Worm (Caenorhabditis elegans) whole organism, L2 larva: ENCODE data around the gene sra-27.

ENCODE experiments used
- C34F6.9 ChIP-seq: fragments of 150-350 bp; optimal IDR thresholded peaks from 2 replicates; lab custom pipeline; 2014; ENCODE audit warnings: missing biosample characterization, missing genetic modification characterization
- F13H6.1 ChIP-seq: sonication (generic microtip); optimal IDR thresholded peaks from 2 replicates; lab custom pipeline; 2016; ENCODE audit warnings: missing genetic modification characterization, missing compliant biosample characterization
- R02D3.7 ChIP-seq: fragments of 150-350 bp; optimal IDR thresholded peaks from 2 replicates; lab custom pipeline; 2014; ENCODE audit warnings: missing biosample characterization, missing genetic modification characterization
- Y55F3AM.14 ChIP-seq: fragments of 200-800 bp; sonication (Bioruptor generic); optimal IDR thresholded peaks from 2 replicates; lab custom pipeline; 2018; ENCODE audit warnings: mild to moderate bottlenecking, missing genetic modification characterization, missing compliant biosample characterization
- ZK546.5 ChIP-seq: sonication (generic microtip); optimal IDR thresholded peaks from 2 replicates; lab custom pipeline; 2017; ENCODE audit warnings: missing biosample characterization, missing genetic modification characterization
- alr-1 ChIP-seq: fragments of 150-350 bp; optimal IDR thresholded peaks from 2 replicates; lab custom pipeline; 2014; ENCODE audit warnings: missing biosample characterization, missing genetic modification characterization
- aly-2 ChIP-seq: fragments of 150-350 bp; optimal IDR thresholded peaks from 2 replicates; lab custom pipeline; 2014; ENCODE audit warnings: missing biosample characterization, missing genetic modification characterization
- ama-1 ChIP-seq: fragments of 150-350 bp; optimal IDR thresholded peaks from 2 replicates; lab custom pipeline; 2018; ENCODE audit warnings: inconsistent platforms
- blmp-1 ChIP-seq: sonication (generic microtip); optimal IDR thresholded peaks from 2 replicates; lab custom pipeline; 2017; ENCODE audit warnings: missing genetic modification characterization, mild to moderate bottlenecking, missing compliant biosample characterization, antibody characterized with exemption, moderate library complexity; ENCODE audit not compliant: insufficient read depth
- ceh-16 ChIP-seq: fragments of 150-350 bp; optimal IDR thresholded peaks from 2 replicates; lab custom pipeline; 2014; ENCODE audit warnings: missing biosample characterization, missing genetic modification characterization
- ceh-82 ChIP-seq: fragments of 150-350 bp; optimal IDR thresholded peaks from 2 replicates; lab custom pipeline; 2014; ENCODE audit warnings: missing biosample characterization, missing genetic modification characterization
- crh-2 ChIP-seq: sonication (generic microtip); optimal IDR thresholded peaks from 2 replicates; lab custom pipeline; 2017; ENCODE audit warnings: missing biosample characterization, missing genetic modification characterization
- dmd-4 ChIP-seq: sonication (generic microtip); optimal IDR thresholded peaks from 2 replicates; lab custom pipeline; 2017; ENCODE audit warnings: missing biosample characterization, missing genetic modification characterization
- egl-27 ChIP-seq: sonication (generic microtip); optimal IDR thresholded peaks from 3 replicates; lab custom pipeline; 2017; ENCODE audit warnings: missing biosample characterization, missing genetic modification reagents, missing genetic modification characterization
- elt-1 ChIP-seq: fragments of 150-350 bp; optimal IDR thresholded peaks from 2 replicates; lab custom pipeline; 2014; ENCODE audit warnings: missing biosample characterization, missing genetic modification characterization
- elt-3 ChIP-seq: sonication (generic microtip); optimal IDR thresholded peaks from 2 replicates; lab custom pipeline; 2017; ENCODE audit warnings: missing biosample characterization, missing genetic modification characterization
- fos-1 ChIP-seq: fragments of 150-350 bp; optimal IDR thresholded peaks from 2 replicates; lab custom pipeline; 2014; ENCODE audit warnings: missing biosample characterization, missing genetic modification characterization
- gmeb-1 ChIP-seq: fragments of 150-350 bp; optimal IDR thresholded peaks from 2 replicates; lab custom pipeline; 2014; ENCODE audit warnings: missing biosample characterization, missing genetic modification characterization
- lin-11 ChIP-seq: fragments of 150-350 bp; sonication (generic microtip); optimal IDR thresholded peaks from 2 replicates; lab custom pipeline; 2014; ENCODE audit warnings: missing biosample characterization, missing genetic modification characterization, inconsistent platforms, mixed read lengths
- lin-13 ChIP-seq: fragments of 150-350 bp; optimal IDR thresholded peaks from 2 replicates; lab custom pipeline; 2014; ENCODE audit warnings: missing biosample characterization, missing genetic modification reagents, missing genetic modification characterization
- lin-39 ChIP-seq: fragments of 150-350 bp; optimal IDR thresholded peaks from 2 replicates; lab custom pipeline; 2014; ENCODE audit warnings: missing biosample characterization, missing genetic modification reagents, missing genetic modification characterization
- lsy-2 ChIP-seq, 2 experiments: fragments of 150-350 bp in 1 of 2; sonication (generic microtip) in 1 of 2; optimal IDR thresholded peaks; 2 replicates each; lab custom pipeline; 2014 to 2017; ENCODE audit warnings: missing biosample characterization in 2 of 2, missing genetic modification characterization in 2 of 2
- mab-5 ChIP-seq: fragments of 150-350 bp; optimal IDR thresholded peaks from 2 replicates; lab custom pipeline; 2014; ENCODE audit warnings: missing biosample characterization, missing genetic modification characterization
- mbf-1 ChIP-seq: sonication (generic microtip); optimal IDR thresholded peaks from 2 replicates; lab custom pipeline; 2017; ENCODE audit warnings: missing biosample characterization, missing genetic modification characterization
- mdl-1 ChIP-seq, 2 experiments: fragments of 150-350 bp in 1 of 2; sonication (generic microtip) in 1 of 2; optimal IDR thresholded peaks; 2 replicates each; lab custom pipeline; 2017; ENCODE audit warnings: missing biosample characterization in 2 of 2, missing genetic modification characterization in 2 of 2
- nhr-10 ChIP-seq: sonication (generic microtip); optimal IDR thresholded peaks from 2 replicates; lab custom pipeline; 2017; ENCODE audit warnings: missing biosample characterization, missing genetic modification characterization
- nhr-11 ChIP-seq: fragments of 150-350 bp; optimal IDR thresholded peaks from 2 replicates; lab custom pipeline; 2014; ENCODE audit warnings: missing biosample characterization, missing genetic modification characterization
- nhr-12 ChIP-seq: fragments of 150-350 bp; optimal IDR thresholded peaks from 2 replicates; lab custom pipeline; 2014; ENCODE audit warnings: missing biosample characterization, missing genetic modification characterization
- nhr-129 ChIP-seq: fragments of 150-350 bp; optimal IDR thresholded peaks from 2 replicates; lab custom pipeline; 2014; ENCODE audit warnings: missing biosample characterization, missing genetic modification characterization
- nhr-21 ChIP-seq: fragments of 150-350 bp; optimal IDR thresholded peaks from 2 replicates; lab custom pipeline; 2014; ENCODE audit warnings: missing biosample characterization, missing genetic modification characterization
- nhr-23 ChIP-seq: fragments of 150-350 bp; optimal IDR thresholded peaks from 2 replicates; lab custom pipeline; 2014; ENCODE audit warnings: missing biosample characterization, missing genetic modification reagents, missing genetic modification characterization
- nhr-237 ChIP-seq: fragments of 150-350 bp; optimal IDR thresholded peaks from 2 replicates; lab custom pipeline; 2014; ENCODE audit warnings: missing biosample characterization, missing genetic modification characterization
- nhr-25 ChIP-seq: fragments of 150-350 bp; sonication (generic microtip); optimal IDR thresholded peaks from 3 replicates; lab custom pipeline; 2014; ENCODE audit warnings: missing biosample characterization, missing genetic modification characterization
- nhr-6 ChIP-seq: fragments of 150-350 bp; optimal IDR thresholded peaks from 2 replicates; lab custom pipeline; 2014; ENCODE audit warnings: missing biosample characterization, missing genetic modification characterization
- nhr-77 ChIP-seq: fragments of 150-350 bp; optimal IDR thresholded peaks from 2 replicates; lab custom pipeline; 2014; ENCODE audit warnings: missing biosample characterization, missing genetic modification characterization
- peb-1 ChIP-seq: fragments of 150-350 bp; optimal IDR thresholded peaks from 2 replicates; lab custom pipeline; 2014; ENCODE audit warnings: missing biosample characterization, missing genetic modification characterization
- sem-4 ChIP-seq: fragments of 150-350 bp; optimal IDR thresholded peaks from 2 replicates; lab custom pipeline; 2014; ENCODE audit warnings: missing biosample characterization, missing genetic modification reagents, missing genetic modification characterization
- skn-1 ChIP-seq: sonication (generic microtip); optimal IDR thresholded peaks from 2 replicates; lab custom pipeline; 2017; ENCODE audit warnings: missing biosample characterization, missing genetic modification characterization
- sma-3 ChIP-seq: sonication (generic microtip); optimal IDR thresholded peaks from 2 replicates; lab custom pipeline; 2016; ENCODE audit warnings: missing genetic modification reagents, missing genetic modification characterization, missing compliant biosample characterization
- sma-9 ChIP-seq, 2 experiments: fragments of 150-350 bp in 1 of 2; sonication (generic microtip) in 1 of 2; optimal IDR thresholded peaks; 2 replicates each; lab custom pipeline; 2014 to 2016; ENCODE audit warnings: missing genetic modification characterization in 2 of 2, mild to moderate bottlenecking in 1 of 2, missing biosample characterization in 1 of 2, missing compliant biosample characterization in 1 of 2, missing genetic modification reagents in 1 of 2, moderate library complexity in 1 of 2
- snpc-4 ChIP-seq: fragments of 150-350 bp; optimal IDR thresholded peaks from 2 replicates; lab custom pipeline; 2014; ENCODE audit warnings: missing biosample characterization, missing genetic modification characterization
- unc-39 ChIP-seq: fragments of 150-350 bp; optimal IDR thresholded peaks from 2 replicates; lab custom pipeline; 2014; ENCODE audit warnings: missing biosample characterization, missing genetic modification characterization
- unc-55 ChIP-seq: fragments of 150-350 bp; sonication (generic microtip); optimal IDR thresholded peaks from 3 replicates; lab custom pipeline; 2014; ENCODE audit warnings: missing biosample characterization, missing genetic modification reagents, missing genetic modification characterization
- unc-62 ChIP-seq: fragments of 150-350 bp; optimal IDR thresholded peaks from 2 replicates; lab custom pipeline; 2014; ENCODE audit warnings: missing biosample characterization, missing genetic modification reagents, missing genetic modification characterization
- zag-1 ChIP-seq: fragments of 150-350 bp; optimal IDR thresholded peaks from 2 replicates; lab custom pipeline; 2014; ENCODE audit warnings: missing biosample characterization, missing genetic modification characterization
- ztf-1 ChIP-seq: fragments of 200-800 bp; sonication (Bioruptor generic); conservative IDR thresholded peaks from 2 replicates; pipeline ENCODE4 v1.3.6; 2022; ENCODE audit warnings: missing genetic modification characterization, missing compliant biosample characterization
- ztf-11 ChIP-seq: sonication (generic microtip); optimal IDR thresholded peaks from 2 replicates; lab custom pipeline; 2017; ENCODE audit warnings: missing biosample characterization, missing genetic modification characterization
- ztf-4 ChIP-seq: fragments of 150-350 bp; optimal IDR thresholded peaks from 2 replicates; lab custom pipeline; 2014; ENCODE audit warnings: missing biosample characterization, missing genetic modification characterization

sra-27 gene

ce11 chrII:6588605-6589292, 19.9 kb downstream of the sra-27 start, which contains the start of gene icd-1:
Gene icd-1, minus strand, starts transcription at chrII:6588655.
- peak; percentile 48 for TF ChIP-seq nhr-237 (tag; lab: Kevin White, UChicago)
- TF ChIP-seq Y55F3AM.14 (GFP tag; lab: Kevin White, UChicago), result peak; percentile 78
- TF ChIP-seq elt-3 (tag; lab: Kevin White, UChicago), result no peak
- peak; percentile 93 for TF ChIP-seq unc-62
- peak; percentile 98 for TF ChIP-seq sem-4 (tag; lab: Kevin White, UChicago)
- TF ChIP-seq R02D3.7, result peak; percentile 38
- TF ChIP-seq lin-39 (tag; lab: Kevin White, UChicago), result peak; percentile 68
- peak; percentile 67 for TF ChIP-seq skn-1
- peak; percentile 93 for TF ChIP-seq mab-5 (tag; lab: Kevin White, UChicago)
- TF ChIP-seq gmeb-1 (tag; lab: Kevin White, UChicago), result peak; percentile 87
- no peak for TF ChIP-seq ztf-1 (GFP tag; lab: Robert Waterston, UW)
- peak; percentile 62 for TF ChIP-seq ceh-82
- TF ChIP-seq crh-2 (tag; lab: Kevin White, UChicago), result peak; percentile 97
- peak; percentile 96 for TF ChIP-seq nhr-129 (tag; lab: Kevin White, UChicago)
- TF ChIP-seq unc-55, result peak; percentile 98
- peak; percentile 57 for TF ChIP-seq nhr-11 (tag; lab: Kevin White, UChicago)
- peak; percentile 96 for TF ChIP-seq nhr-21 (tag; lab: Kevin White, UChicago)
- TF ChIP-seq blmp-1, result peak; percentile 81
- TF ChIP-seq alr-1, result no peak
- peak; percentile 24 for TF ChIP-seq ama-1
- TF ChIP-seq nhr-25 (tag; lab: Kevin White, UChicago), result peak; percentile 98
- peak; percentile 88 to 96 for TF ChIP-seq lsy-2 (tag; optimal IDR thresholded peaks at IDR 0.05; lab: Kevin White, UChicago)
- TF ChIP-seq mbf-1 (tag; lab: Kevin White, UChicago), result no peak
- peak; percentile 94 for TF ChIP-seq egl-27
- peak; percentile 76 for TF ChIP-seq ZK546.5 (tag; lab: Kevin White, UChicago)
- peak; percentile 73 for TF ChIP-seq nhr-10 (tag; lab: Kevin White, UChicago)
- peak; percentile 97 for TF ChIP-seq sma-3
- no peak for TF ChIP-seq nhr-23 (tag; lab: Kevin White, UChicago)
- TF ChIP-seq dmd-4 (tag; lab: Kevin White, UChicago), result no peak
- TF ChIP-seq snpc-4 (tag; lab: Kevin White, UChicago), result peak; percentile 74
- peak; percentile 98 for TF ChIP-seq nhr-6 (tag; lab: Kevin White, UChicago)
- peak; percentile 83 for TF ChIP-seq ceh-16
- TF ChIP-seq sma-9 (GFP tag; optimal IDR thresholded peaks at IDR 0.05; lab: Kevin White, UChicago), result peak; percentile 96
- TF ChIP-seq sma-9 (tag; optimal IDR thresholded peaks at IDR 0.05; lab: Kevin White, UChicago), result no peak
- peak; percentile 97 for TF ChIP-seq F13H6.1 (tag; lab: Kevin White, UChicago)
- peak; percentile 74 for TF ChIP-seq lin-11 (tag; lab: Kevin White, UChicago)
- no peak for TF ChIP-seq elt-1 (tag; lab: Kevin White, UChicago)
- TF ChIP-seq nhr-77 (tag; lab: Kevin White, UChicago), result no peak
- peak; percentile 50 for TF ChIP-seq nhr-12 (tag; lab: Kevin White, UChicago)
- TF ChIP-seq ztf-4, result peak; percentile 94
- TF ChIP-seq unc-39 (tag; lab: Kevin White, UChicago), result no peak
- TF ChIP-seq C34F6.9 (tag; lab: Kevin White, UChicago), result peak; percentile 97
- no peak for TF ChIP-seq peb-1 (tag; lab: Kevin White, UChicago)
- peak; percentile 76 to 82 for TF ChIP-seq mdl-1 (tag; optimal IDR thresholded peaks at IDR 0.05; lab: Kevin White, UChicago)
- peak; percentile 93 for TF ChIP-seq lin-13
- TF ChIP-seq fos-1 (tag; lab: Kevin White, UChicago), result peak; percentile 97
- no peak for TF ChIP-seq aly-2 (tag; lab: Kevin White, UChicago)
- TF ChIP-seq zag-1 (tag; lab: Kevin White, UChicago), result peak; percentile 91
- TF ChIP-seq ztf-11 (tag; lab: Kevin White, UChicago), result peak; percentile 58
